Worm (Caenorhabditis elegans) whole organism, young adult: ENCODE measurements around the gene ced-13.

Source experiments
- B0261.1 ChIP-seq: sonication (generic microtip); optimal IDR thresholded peaks from 2 replicates; lab custom pipeline; 2016; ENCODE audit warnings: mild to moderate bottlenecking, missing genetic modification characterization, moderate library complexity, missing compliant biosample characterization
- B0336.3 ChIP-seq: fragments of 200-800 bp; sonication (Bioruptor generic); IDR thresholded peaks from 2 replicates; pipeline ENCODE4 v1.3.6; 2022; ENCODE audit warnings: missing genetic modification characterization, missing compliant biosample characterization
- F39B2.1 ChIP-seq: fragments of 200-800 bp; sonication (Bioruptor generic); IDR thresholded peaks from 2 replicates; pipeline ENCODE4 v1.3.6; 2022; ENCODE audit warnings: missing genetic modification reagents, missing genetic modification characterization, missing compliant biosample characterization
- F55B11.4 ChIP-seq: sonication (generic microtip); optimal IDR thresholded peaks from 2 replicates; lab custom pipeline; 2016; ENCODE audit warnings: missing compliant biosample characterization, missing genetic modification characterization, borderline replicate concordance; ENCODE audit not compliant: insufficient read depth
- K11D2.4 ChIP-seq: fragments of 200-800 bp; sonication (Bioruptor generic); IDR thresholded peaks from 2 replicates; pipeline ENCODE4 v1.3.6; 2022; ENCODE audit warnings: missing genetic modification reagents, missing genetic modification characterization, missing compliant biosample characterization
- K12H6.12 ChIP-seq: fragments of 200-800 bp; sonication (Bioruptor generic); optimal IDR thresholded peaks from 2 replicates; lab custom pipeline; 2018; ENCODE audit warnings: mild to moderate bottlenecking, missing genetic modification characterization, missing compliant biosample characterization
- Y53F4B.3 ChIP-seq: fragments of 200-800 bp; sonication (Bioruptor generic); IDR thresholded peaks from 2 replicates; pipeline ENCODE4 v1.3.6; 2022; ENCODE audit warnings: missing genetic modification reagents, missing genetic modification characterization, missing compliant biosample characterization
- Y95B8A.8 ChIP-seq: fragments of 200-800 bp; sonication (Bioruptor generic); IDR thresholded peaks from 2 replicates; pipeline ENCODE4 v1.3.6; 2022; ENCODE audit warnings: missing genetic modification reagents, missing genetic modification characterization, missing compliant biosample characterization
- ZK185.1 ChIP-seq: sonication (generic microtip); optimal IDR thresholded peaks from 2 replicates; lab custom pipeline; 2016; ENCODE audit warnings: mild to moderate bottlenecking, missing genetic modification characterization, missing compliant biosample characterization; ENCODE audit not compliant: poor library complexity, severe bottlenecking
- akir-1 ChIP-seq: fragments of 200-800 bp; sonication (Bioruptor generic); optimal IDR thresholded peaks from 2 replicates; lab custom pipeline; 2018; ENCODE audit warnings: mild to moderate bottlenecking, missing genetic modification characterization, moderate library complexity, missing compliant biosample characterization
- ama-1 ChIP-seq, 3 experiments: fragments of 150-350 bp in 1 of 3; sonication (generic microtip) in 2 of 3; optimal IDR thresholded peaks; 2 replicates each; lab custom pipeline; 2014 to 2018; ENCODE audit warnings: missing biosample characterization in 2 of 3, missing genetic modification characterization in 2 of 3, missing genetic modification reagents in 2 of 3
- aptf-2 ChIP-seq: fragments of 200-800 bp; sonication (Bioruptor generic); conservative IDR thresholded peaks from 2 replicates; pipeline ENCODE4 v1.3.6; 2022; ENCODE audit warnings: missing genetic modification reagents, missing genetic modification characterization, missing compliant biosample characterization
- aptf-3 ChIP-seq: fragments of 200-800 bp; sonication (Bioruptor generic); IDR thresholded peaks from 2 replicates; pipeline ENCODE4 v1.3.6; 2022; ENCODE audit warnings: missing genetic modification characterization, missing compliant biosample characterization
- attf-3 ChIP-seq: fragments of 200-800 bp; sonication (Bioruptor generic); conservative IDR thresholded peaks from 2 replicates; pipeline ENCODE4 v1.3.6; 2022; ENCODE audit warnings: missing genetic modification reagents, missing genetic modification characterization, missing compliant biosample characterization
- attf-5 ChIP-seq: fragments of 200-800 bp; sonication (Bioruptor generic); optimal IDR thresholded peaks from 2 replicates; lab custom pipeline; 2018; ENCODE audit warnings: mild to moderate bottlenecking, missing genetic modification characterization, missing compliant biosample characterization
- cebp-1 ChIP-seq, 2 experiments: fragments of 200-800 bp in 1 of 2; sonication (Bioruptor generic) in 1 of 2; sonication (generic microtip) in 1 of 2; IDR thresholded peaks in 1 of 2; optimal IDR thresholded peaks in 1 of 2; 2 replicates each; pipeline versions ENCODE4 v1.3.6 to Lab custom; 2017 to 2022; ENCODE audit warnings: missing compliant biosample characterization in 2 of 2, missing genetic modification characterization in 2 of 2, mild to moderate bottlenecking in 1 of 2, missing genetic modification reagents in 1 of 2, moderate library complexity in 1 of 2
- ceh-27 ChIP-seq: fragments of 200-800 bp; sonication (Bioruptor generic); optimal IDR thresholded peaks from 2 replicates; lab custom pipeline; 2018; ENCODE audit warnings: mild to moderate bottlenecking, missing genetic modification characterization, moderate library complexity, missing compliant biosample characterization
- ceh-91 ChIP-seq: fragments of 200-800 bp; sonication (Bioruptor generic); IDR thresholded peaks from 2 replicates; pipeline ENCODE4 v1.3.6; 2022; ENCODE audit warnings: missing genetic modification reagents, missing genetic modification characterization, missing compliant biosample characterization
- die-1 ChIP-seq: sonication (generic microtip); optimal IDR thresholded peaks from 2 replicates; lab custom pipeline; 2016; ENCODE audit warnings: missing genotype, mild to moderate bottlenecking, missing genetic modification characterization, missing compliant biosample characterization
- dox-1 ChIP-seq: fragments of 200-800 bp; sonication (Bioruptor generic); IDR thresholded peaks from 2 replicates; pipeline ENCODE4 v1.3.6; 2022; ENCODE audit warnings: missing genetic modification reagents, missing genetic modification characterization, missing compliant biosample characterization
- hlh-12 ChIP-seq: sonication (generic microtip); optimal IDR thresholded peaks from 2 replicates; lab custom pipeline; 2016; ENCODE audit warnings: missing genetic modification characterization, missing compliant biosample characterization
- hmg-1.2 ChIP-seq: fragments of 200-800 bp; sonication (Bioruptor generic); IDR thresholded peaks from 2 replicates; pipeline ENCODE4 v1.3.6; 2022; ENCODE audit warnings: missing genetic modification reagents, missing genetic modification characterization, missing compliant biosample characterization
- let-607 ChIP-seq, 2 experiments: fragments of 200-800 bp in 1 of 2; sonication (Bioruptor generic) in 1 of 2; sonication (generic microtip) in 1 of 2; optimal IDR thresholded peaks; 2 replicates each; lab custom pipeline; 2016 to 2018; ENCODE audit warnings: mild to moderate bottlenecking in 2 of 2, missing compliant biosample characterization in 2 of 2, missing genetic modification characterization in 2 of 2, moderate library complexity in 2 of 2, missing genotype in 1 of 2
- lin-26 ChIP-seq: fragments of 200-800 bp; sonication (Bioruptor generic); IDR thresholded peaks from 2 replicates; pipeline ENCODE4 v1.3.6; 2022; ENCODE audit warnings: missing genetic modification reagents, missing genetic modification characterization, missing compliant biosample characterization
- lin-35 ChIP-seq, 3 experiments: fragments of 150-350 bp in 2 of 3; sonication (generic microtip) in 1 of 3; optimal IDR thresholded peaks; 2 replicates each; lab custom pipeline; 2014 to 2018; ENCODE audit warnings: missing biosample characterization in 3 of 3, missing genetic modification characterization in 3 of 3, missing genetic modification reagents in 3 of 3
- lin-54 ChIP-seq: fragments of 200-800 bp; sonication (Bioruptor generic); optimal IDR thresholded peaks from 2 replicates; lab custom pipeline; 2018; ENCODE audit warnings: mild to moderate bottlenecking, missing genetic modification characterization, missing compliant biosample characterization
- lsl-1 ChIP-seq: fragments of 200-800 bp; sonication (Bioruptor generic); optimal IDR thresholded peaks from 2 replicates; lab custom pipeline; 2018; ENCODE audit warnings: mild to moderate bottlenecking, missing genetic modification characterization, moderate library complexity, missing compliant biosample characterization
- madf-10 ChIP-seq: sonication (generic microtip); optimal IDR thresholded peaks from 2 replicates; lab custom pipeline; 2016; ENCODE audit warnings: mild to moderate bottlenecking, missing genetic modification characterization, missing compliant biosample characterization
- mes-4 ChIP-seq: sonication (generic microtip); optimal IDR thresholded peaks from 2 replicates; lab custom pipeline; 2016; ENCODE audit warnings: missing genotype, missing genetic modification characterization, missing compliant biosample characterization
- mxl-1 ChIP-seq: sonication (generic microtip); optimal IDR thresholded peaks from 2 replicates; lab custom pipeline; 2016; ENCODE audit warnings: missing genetic modification characterization, missing compliant biosample characterization
- nfya-2 ChIP-seq: fragments of 200-800 bp; sonication (Bioruptor generic); IDR thresholded peaks from 2 replicates; pipeline ENCODE4 v1.3.6; 2022; ENCODE audit warnings: missing genetic modification reagents, missing genetic modification characterization, missing compliant biosample characterization
- nhr-80 ChIP-seq: sonication (generic microtip); optimal IDR thresholded peaks from 2 replicates; lab custom pipeline; 2016; ENCODE audit warnings: missing genetic modification characterization, missing compliant biosample characterization
- repo-1 ChIP-seq: sonication (generic microtip); optimal IDR thresholded peaks from 2 replicates; lab custom pipeline; 2017; ENCODE audit warnings: mild to moderate bottlenecking, missing genetic modification characterization, missing compliant biosample characterization
- sdz-38 ChIP-seq: sonication (generic microtip); optimal IDR thresholded peaks from 2 replicates; lab custom pipeline; 2016; ENCODE audit warnings: missing genotype, missing genetic modification characterization, missing compliant biosample characterization
- sea-2 ChIP-seq: fragments of 200-800 bp; sonication (Bioruptor generic); IDR thresholded peaks from 2 replicates; pipeline ENCODE4 v1.3.6; 2022; ENCODE audit warnings: missing genetic modification characterization, missing compliant biosample characterization
- snpc-3.4 ChIP-seq: sonication (generic microtip); optimal IDR thresholded peaks from 2 replicates; lab custom pipeline; 2017; ENCODE audit warnings: missing genetic modification characterization, mild to moderate bottlenecking, missing compliant biosample characterization, antibody characterized with exemption, moderate library complexity, missing genotype, missing genetic modification reagents
- snpc-4 ChIP-seq, 5 experiments: fragments of 150-350 bp in 1 of 5; sonication (generic microtip) in 4 of 5; optimal IDR thresholded peaks; 2 replicates each; lab custom pipeline; 2014 to 2018; ENCODE audit warnings: missing genetic modification characterization in 5 of 5, missing biosample characterization in 3 of 5, antibody characterized with exemption in 2 of 5, mild to moderate bottlenecking in 2 of 5, missing compliant biosample characterization in 2 of 5, missing genotype in 2 of 5, moderate library complexity in 2 of 5, missing genetic modification reagents in 1 of 5
- zfh-2 ChIP-seq: fragments of 200-800 bp; sonication (Bioruptor generic); conservative IDR thresholded peaks from 2 replicates; pipeline ENCODE4 v1.3.6; 2022; ENCODE audit warnings: missing genetic modification reagents, missing genetic modification characterization, missing compliant biosample characterization
- ztf-22 ChIP-seq: fragments of 200-800 bp; sonication (Bioruptor generic); optimal IDR thresholded peaks from 2 replicates; lab custom pipeline; 2018; ENCODE audit warnings: mild to moderate bottlenecking, missing genetic modification characterization, moderate library complexity, missing compliant biosample characterization
- ztf-28 ChIP-seq: fragments of 200-800 bp; sonication (Bioruptor generic); IDR thresholded peaks from 2 replicates; pipeline ENCODE4 v1.3.6; 2022; ENCODE audit warnings: missing genetic modification reagents, missing genetic modification characterization, missing compliant biosample characterization

ced-13 gene

ce11 chrX:8302299-8302698, 2.8 kb upstream of the ced-13 start, which contains the start of gene inx-5:
TSS of gene inx-5 (minus strand) at chrX:8302399.
- TF ChIP-seq B0261.1 (tag; lab: Kevin White, UChicago) = no peak
- TF ChIP-seq zfh-2 (GFP tag; lab: Robert Waterston, UW) = no peak
- TF ChIP-seq ZK185.1 (tag; lab: Kevin White, UChicago) = no peak
- no peak for TF ChIP-seq Y95B8A.8 (GFP tag; lab: Robert Waterston, UW)
- no peak for TF ChIP-seq snpc-3.4 (tag; lab: Kevin White, UChicago)
- TF ChIP-seq, all 124 proteins: peak for 0

- TF ChIP-seq die-1 (tag; lab: Kevin White, UChicago) (no peak), hlh-12 (tag; lab: Kevin White, UChicago) (no peak), ztf-22 (GFP tag; lab: Kevin White, UChicago) (no peak), B0336.3 (no peak), lin-54 (GFP tag; lab: Kevin White, UChicago) (no peak), ama-1 (optimal IDR thresholded peaks at IDR 0.05; lab: Kevin White, UChicago) (no peak), ama-1 (GFP tag; optimal IDR thresholded peaks at IDR 0.05; lab: Kevin White, UChicago) (no peak), F39B2.1 (GFP tag; lab: Robert Waterston, UW) (no peak), mes-4 (no peak), lsl-1 (no peak), ztf-28 (GFP tag; lab: Robert Waterston, UW) (no peak), aptf-3 (GFP tag; lab: Robert Waterston, UW) (no peak), K11D2.4 (no peak), Y53F4B.3 (GFP tag; lab: Robert Waterston, UW) (no peak), lin-35 (GFP tag; optimal IDR thresholded peaks at IDR 0.05; lab: Kevin White, UChicago) (no peak), nfya-2 (GFP tag; lab: Robert Waterston, UW) (no peak), repo-1 (tag; lab: Kevin White, UChicago) (no peak)
Observed at ce11 chrX:8297333-8297732, 2.1 kb downstream of the ced-13 start.

- TF ChIP-seq zfh-2 (GFP tag; lab: Robert Waterston, UW) = peak; percentile 65
- no peak for TF ChIP-seq lin-26
- TF ChIP-seq sea-2 (GFP tag; lab: Robert Waterston, UW) = peak; percentile 14; the same call in 1 of the 2 replicates
Observed at ce11 chrX:8294586-8294985, 4.9 kb downstream of the ced-13 start, which contains the start of gene R09F10.3. TSS of gene R09F10.3 (plus strand) at chrX:8294625.

DNA sequence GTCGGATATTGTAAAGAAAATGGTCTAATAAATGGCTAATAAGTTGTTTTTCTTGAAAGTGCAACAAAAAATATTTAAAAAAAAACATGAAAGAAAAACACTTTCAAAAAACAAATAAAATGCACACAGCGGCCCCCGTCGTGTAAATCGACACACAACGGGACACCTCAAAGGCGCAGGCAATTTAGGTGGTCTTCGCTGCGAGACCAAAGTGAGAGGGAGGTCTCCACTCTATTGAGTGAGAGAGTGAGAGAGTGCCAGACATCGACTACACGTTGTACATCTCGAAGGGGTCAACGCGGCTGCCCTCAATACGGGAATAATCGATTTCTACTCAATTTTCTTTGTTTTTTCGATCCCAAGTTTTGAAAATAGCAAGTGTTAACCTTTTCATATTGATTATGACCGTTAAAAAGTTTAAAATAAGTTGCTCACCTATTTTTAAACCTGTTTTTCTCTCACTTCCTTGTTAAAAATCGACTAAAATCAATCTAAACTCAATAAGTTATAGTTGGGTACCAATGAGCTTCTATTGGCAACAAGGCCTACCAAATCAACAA, 12.6 kb downstream of the ced-13 start, which contains the start of gene sec-16A.2:
Gene sec-16A.2 (plus strand): TSS at position 510 of the 560 bp plus-strand sequence.
- TF ChIP-seq ceh-91 (GFP tag; lab: Robert Waterston, UW) (no peak), sdz-38 (no peak), akir-1 (GFP tag; lab: Kevin White, UChicago) (no peak), K12H6.12 (tag; lab: Kevin White, UChicago) (peak; percentile 18), zfh-2 (GFP tag; lab: Robert Waterston, UW) (peak; percentile 87), ceh-27 (GFP tag; lab: Kevin White, UChicago) (peak; percentile 62), attf-3 (GFP tag; lab: Robert Waterston, UW) (no peak), dox-1 (GFP tag; lab: Robert Waterston, UW) (peak; percentile 60; the same call in 1 of the 2 replicates), lin-35 (GFP tag; optimal IDR thresholded peaks at IDR 0.05; lab: Kevin White, UChicago) (peak in 1 of 3 experiments; percentile 28), madf-10 (tag; lab: Kevin White, UChicago) (no peak), attf-5 (GFP tag; lab: Kevin White, UChicago) (peak; percentile 54), cebp-1 (GFP tag; IDR thresholded peaks at IDR 0.05; lab: Robert Waterston, UW) (no peak), cebp-1 (tag; optimal IDR thresholded peaks at IDR 0.05; lab: Kevin White, UChicago) (peak; percentile 13), aptf-2 (no peak), hmg-1.2 (GFP tag; lab: Robert Waterston, UW) (peak; percentile 33; the same call in 1 of the 2 replicates), mxl-1 (tag; lab: Kevin White, UChicago) (no peak), Y53F4B.3 (GFP tag; lab: Robert Waterston, UW) (no peak), snpc-4 (GFP tag; optimal IDR thresholded peaks at IDR 0.05; lab: Kevin White, UChicago) (no peak), snpc-4 (tag; optimal IDR thresholded peaks at IDR 0.05; lab: Kevin White, UChicago) (peak in 1 of 4 experiments; percentile 61), ZK185.1 (tag; lab: Kevin White, UChicago) (peak; percentile 48), F55B11.4 (tag; lab: Kevin White, UChicago) (no peak), die-1 (tag; lab: Kevin White, UChicago) (no peak), nhr-80 (peak; percentile 78), let-607 (tag; optimal IDR thresholded peaks at IDR 0.05; lab: Kevin White, UChicago) (peak; percentile 5 to 58)
